Fruit fly (Drosophila melanogaster): ENCODE measurements around the gene Uros2.

The Uros2 gene

dm6 chr3R:15803502-15804461 is 15.5 kb downstream of the Uros2 start, which contains the start of gene alpha-Man-IIb:
TSS of gene alpha-Man-IIb (plus strand) at chr3R:15804248.
- TF ChIP-seq Sp1 (GFP tag; optimal IDR thresholded peaks at IDR 0.05) (peak; percentile 8), fru (GFP tag; optimal IDR thresholded peaks at IDR 0.05) (peak; percentile 54), Rel (GFP tag; optimal IDR thresholded peaks at IDR 0.05) (no peak), Rel (tag; optimal IDR thresholded peaks at IDR 0.05) (peak; percentile 25), h (GFP tag; optimal IDR thresholded peaks at IDR 0.05) (peak; percentile 10), Jra (GFP tag; optimal IDR thresholded peaks at IDR 0.05) (no peak), Dif (GFP tag; optimal IDR thresholded peaks at IDR 0.05; ENCODE audit: partially characterized antibody) (peak; percentile 5), sage (GFP tag; optimal IDR thresholded peaks at IDR 0.05) (no peak), HLH106 (tag; optimal IDR thresholded peaks at IDR 0.05) (peak; percentile 19), rgr (GFP tag; optimal IDR thresholded peaks at IDR 0.05) (peak; percentile 25), N (GFP tag; optimal IDR thresholded peaks at IDR 0.05) (no peak), dmrt93B (GFP tag; optimal IDR thresholded peaks at IDR 0.05) (no peak), foxo (GFP tag; optimal IDR thresholded peaks at IDR 0.05) (no peak), jim (GFP tag; optimal IDR thresholded peaks at IDR 0.05) (no peak), Hr83 (GFP tag; optimal IDR thresholded peaks at IDR 0.05; ENCODE audit: poor library complexity, severe bottlenecking) (peak; percentile 41)

dm6 chr3R:15804678-15805077 is 16.4 kb downstream of the Uros2 start:
- TF ChIP-seq CG32264 (GFP tag; optimal IDR thresholded peaks at IDR 0.05) = no peak
- TF ChIP-seq GATAd (GFP tag; optimal IDR thresholded peaks at IDR 0.05) = no peak
- no peak for TF ChIP-seq CrebA (GFP tag; optimal IDR thresholded peaks at IDR 0.05; ENCODE audit: borderline replicate concordance)
- TF ChIP-seq Myc (optimal IDR thresholded peaks at IDR 0.05) = no peak
- no peak for TF ChIP-seq dsf (GFP tag; optimal IDR thresholded peaks at IDR 0.05; ENCODE audit: borderline replicate concordance)
- TF ChIP-seq Hr78 (GFP tag; optimal IDR thresholded peaks at IDR 0.05) = no peak
- TF ChIP-seq ey (GFP tag; optimal IDR thresholded peaks at IDR 0.05) = no peak
- TF ChIP-seq dmrt93B (GFP tag; optimal IDR thresholded peaks at IDR 0.05) = no peak
- no peak for TF ChIP-seq OdsH (GFP tag; optimal IDR thresholded peaks at IDR 0.05)

- TF ChIP-seq CrebA (GFP tag; optimal IDR thresholded peaks at IDR 0.05; ENCODE audit: borderline replicate concordance) = no peak
- TF ChIP-seq lola (GFP tag; optimal IDR thresholded peaks at IDR 0.05) = no peak
- peak; percentile 9 for TF ChIP-seq fru (GFP tag; optimal IDR thresholded peaks at IDR 0.05)
- TF ChIP-seq Rel (GFP tag; optimal IDR thresholded peaks at IDR 0.05) = no peak
- TF ChIP-seq Rel (tag; optimal IDR thresholded peaks at IDR 0.05) = no peak
- TF ChIP-seq HLH106 (tag; optimal IDR thresholded peaks at IDR 0.05) = peak; percentile 8
- TF ChIP-seq dsf (GFP tag; optimal IDR thresholded peaks at IDR 0.05; ENCODE audit: borderline replicate concordance) = no peak
- TF ChIP-seq woc (GFP tag; optimal IDR thresholded peaks at IDR 0.05) = peak; percentile 63
- TF ChIP-seq h (GFP tag; optimal IDR thresholded peaks at IDR 0.05) = no peak
- peak in 1 of 2 experiments; percentile 26 for TF ChIP-seq foxo (GFP tag; optimal IDR thresholded peaks at IDR 0.05)
- TF ChIP-seq br (GFP tag; optimal IDR thresholded peaks at IDR 0.05) = no peak
- no peak for TF ChIP-seq jim (GFP tag; optimal IDR thresholded peaks at IDR 0.05)
- no peak for TF ChIP-seq GATAd (GFP tag; optimal IDR thresholded peaks at IDR 0.05)
- no peak for TF ChIP-seq Dfd (GFP tag; optimal IDR thresholded peaks at IDR 0.05)
- TF ChIP-seq Sp1 (GFP tag; optimal IDR thresholded peaks at IDR 0.05) = peak; percentile 12
These were observed 18.0 kb downstream of the Uros2 start for dm6 chr3R:15806341-15806740.

DNA sequence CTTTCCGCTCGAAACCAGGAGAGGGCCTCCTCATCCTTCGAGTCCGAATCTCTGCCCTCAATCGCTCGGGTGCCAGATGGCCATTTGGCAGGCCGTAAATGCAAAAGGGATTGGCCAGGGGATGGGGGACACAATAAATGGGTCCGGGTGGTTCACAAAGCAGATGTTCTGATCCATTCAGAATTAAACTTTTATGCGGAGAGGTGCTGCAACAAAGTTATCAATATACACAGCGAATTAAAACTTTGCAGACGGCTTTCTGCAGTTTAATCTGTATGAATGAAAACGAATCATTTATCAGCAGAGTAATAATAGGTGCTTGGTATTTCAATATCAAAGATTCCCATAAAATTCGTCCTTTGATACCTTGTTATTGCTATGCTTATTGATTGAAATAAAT is 19.0 kb downstream of the Uros2 start:
- TF ChIP-seq ey (GFP tag; optimal IDR thresholded peaks at IDR 0.05) (no peak), dl (GFP tag; optimal IDR thresholded peaks at IDR 0.05; ENCODE audit: insufficient read depth in 1 of 2, partially characterized antibody in 2 of 2) (no peak), sage (GFP tag; optimal IDR thresholded peaks at IDR 0.05) (no peak), HLH106 (tag; optimal IDR thresholded peaks at IDR 0.05) (no peak), tai (GFP tag; optimal IDR thresholded peaks at IDR 0.05) (no peak), rgr (GFP tag; optimal IDR thresholded peaks at IDR 0.05) (no peak), pan (optimal IDR thresholded peaks at IDR 0.05) (no peak), GATAd (GFP tag; optimal IDR thresholded peaks at IDR 0.05) (no peak), N (GFP tag; optimal IDR thresholded peaks at IDR 0.05) (no peak), Hr83 (GFP tag; optimal IDR thresholded peaks at IDR 0.05; ENCODE audit: poor library complexity, severe bottlenecking) (no peak)
